Worm (Caenorhabditis elegans) whole organism, midembryonic: ENCODE data around the gene F11C7.7.

Experiments used
- flt-1 ChIP-seq: fragments of 200-800 bp; sonication (Bioruptor generic); IDR thresholded peaks from 2 replicates; pipeline ENCODE4 v1.3.6; 2022; ENCODE audit warnings: missing genetic modification characterization, missing compliant biosample characterization
- klf-2 ChIP-seq: fragments of 200-800 bp; sonication (Bioruptor generic); conservative IDR thresholded peaks from 2 replicates; pipeline ENCODE4 v1.3.6; 2022; ENCODE audit warnings: missing genetic modification reagents, missing genetic modification characterization, missing compliant biosample characterization
- tab-1 ChIP-seq: fragments of 200-800 bp; sonication (Bioruptor generic); IDR thresholded peaks from 2 replicates; pipeline ENCODE4 v1.3.6; 2022; ENCODE audit warnings: missing genetic modification characterization, missing compliant biosample characterization
- ztf-29 ChIP-seq: fragments of 200-800 bp; sonication (Bioruptor generic); IDR thresholded peaks from 2 replicates; pipeline ENCODE4 v1.3.6; 2022; ENCODE audit warnings: missing genetic modification reagents, missing genetic modification characterization, missing compliant biosample characterization

DNA sequence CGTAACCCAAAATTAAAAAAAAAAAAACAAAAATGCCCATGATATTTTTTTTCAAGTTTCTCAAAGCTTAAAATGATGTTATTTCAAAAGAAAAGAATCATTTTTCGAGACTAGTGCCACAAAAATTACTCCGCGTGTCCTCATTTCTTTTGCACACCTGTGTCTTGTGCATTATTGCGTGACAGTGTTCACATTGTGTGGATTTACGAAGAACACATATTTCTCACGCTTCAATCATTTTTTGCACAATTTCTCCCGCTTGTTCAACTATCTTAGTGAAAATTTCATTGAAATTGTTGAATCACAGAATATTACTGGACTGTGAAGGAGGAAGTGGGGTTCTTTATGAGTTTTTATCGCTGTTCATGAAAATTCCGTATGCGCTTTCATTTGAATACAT lies 10.5 kb downstream of the F11C7.7 start:
- no peak for TF ChIP-seq flt-1
- no peak for TF ChIP-seq ztf-29 (GFP tag; lab: Robert Waterston, UW)
- TF ChIP-seq klf-2 (GFP tag; lab: Robert Waterston, UW): no peak
- no peak for TF ChIP-seq tab-1 (GFP tag; lab: Robert Waterston, UW)
